Worm (Caenorhabditis elegans): ENCODE data around the gene Y46G5A.23.

Gene Y46G5A.23

ce11 chrII:12795188-12795587 is 33.6 kb downstream of the Y46G5A.23 start:
- TF ChIP-seq cebp-1 (GFP tag; IDR thresholded peaks at IDR 0.05) (no peak), cebp-1 (tag; optimal IDR thresholded peaks at IDR 0.05) (peak; percentile 39), nhr-90 (tag; optimal IDR thresholded peaks at IDR 0.05) (no peak), ztf-26 (tag; optimal IDR thresholded peaks at IDR 0.05) (peak; percentile 16), mcd-1 (GFP tag; IDR thresholded peaks at IDR 0.05) (no peak), nfyb-1 (GFP tag; IDR thresholded peaks at IDR 0.05) (peak; percentile 57; the same call in 1 of the 2 replicates), B0035.1 (tag; optimal IDR thresholded peaks at IDR 0.05) (no peak), repo-1 (tag; optimal IDR thresholded peaks at IDR 0.05) (peak; percentile 13), mel-28 (tag; optimal IDR thresholded peaks at IDR 0.05; ENCODE audit: borderline replicate concordance) (peak; percentile 55), F57C9.4 (tag; optimal IDR thresholded peaks at IDR 0.05) (peak; percentile 40), Y53G8AR.9 (GFP tag; conservative IDR thresholded peaks at IDR 0.05) (peak; percentile 28; the same call in 1 of the 2 replicates), B0336.3 (GFP tag; IDR thresholded peaks at IDR 0.05) (peak; percentile 63), xnd-1 (tag; optimal IDR thresholded peaks at IDR 0.05) (no peak), F55B11.4 (tag; optimal IDR thresholded peaks at IDR 0.05; ENCODE audit: borderline replicate concordance, insufficient read depth) (no peak), Y56A3A.18 (GFP tag; IDR thresholded peaks at IDR 0.05) (0 out of 2 replicates have a peak, but pooled peaks have one; percentile 45), F52B5.7 (tag; optimal IDR thresholded peaks at IDR 0.05) (peak; percentile 35), F37B4.10 (GFP tag; IDR thresholded peaks at IDR 0.05) (0 out of 2 replicates have a peak, but pooled peaks have one; percentile 76), F49E8.2 (tag; optimal IDR thresholded peaks at IDR 0.05; ENCODE audit: insufficient read depth) (no peak), chd-7 (tag; optimal IDR thresholded peaks at IDR 0.05) (peak; percentile 19)

- TF ChIP-seq die-1 (tag; optimal IDR thresholded peaks at IDR 0.05) (no peak), nfyb-1 (GFP tag; IDR thresholded peaks at IDR 0.05) (peak; percentile 70)
These were observed 38.4 kb downstream of the Y46G5A.23 start for ce11 chrII:12790392-12790791.

ce11 chrII:12789497-12789896 is 39.3 kb downstream of the Y46G5A.23 start:
- TF ChIP-seq dox-1 (GFP tag; IDR thresholded peaks at IDR 0.05) (0 out of 2 replicates have a peak, but pooled peaks have one; percentile 19), B0336.3 (GFP tag; IDR thresholded peaks at IDR 0.05) (0 out of 2 replicates have a peak, but pooled peaks have one; percentile 32), ztf-18 (tag; optimal IDR thresholded peaks at IDR 0.05) (no peak), cebp-2 (GFP tag; IDR thresholded peaks at IDR 0.05) (0 out of 2 replicates have a peak, but pooled peaks have one; percentile 69), athp-1 (tag; optimal IDR thresholded peaks at IDR 0.05) (no peak), nfyb-1 (GFP tag; IDR thresholded peaks at IDR 0.05) (peak; percentile 55; the same call in 1 of the 2 replicates), cebp-1 (GFP tag; IDR thresholded peaks at IDR 0.05) (no peak), cebp-1 (tag; optimal IDR thresholded peaks at IDR 0.05) (peak; percentile 8), nhr-80 (tag; optimal IDR thresholded peaks at IDR 0.05) (no peak), zfh-2 (GFP tag; conservative IDR thresholded peaks at IDR 0.05) (peak; percentile 57), mcd-1 (GFP tag; IDR thresholded peaks at IDR 0.05) (0 out of 2 replicates have a peak, but pooled peaks have one; percentile 23)

ce11 chrII:12787831-12788248 is 40.9 kb downstream of the Y46G5A.23 start, which contains the start of gene alkb-7:
Gene alkb-7, minus strand, starts transcription at chrII:12788153.
- TF ChIP-seq F10E7.11 (tag; optimal IDR thresholded peaks at IDR 0.05) (no peak), ekl-4 (GFP tag; IDR thresholded peaks at IDR 0.05) (no peak), mcd-1 (GFP tag; IDR thresholded peaks at IDR 0.05) (peak; percentile 50), Y95B8A.8 (GFP tag; IDR thresholded peaks at IDR 0.05) (peak; percentile 10; the same call in 1 of the 2 replicates), nhr-90 (tag; optimal IDR thresholded peaks at IDR 0.05) (no peak), unc-130 (GFP tag; optimal IDR thresholded peaks at IDR 0.05) (no peak), hmg-1.2 (GFP tag; IDR thresholded peaks at IDR 0.05) (0 out of 2 replicates have a peak, but pooled peaks have one; percentile 4), F37B4.10 (GFP tag; IDR thresholded peaks at IDR 0.05) (no peak), madf-6 (GFP tag; IDR thresholded peaks at IDR 0.05) (no peak; the same call in 1 of the 2 replicates), ztf-3 (GFP tag; optimal IDR thresholded peaks at IDR 0.05) (no peak), rec-8 (tag; optimal IDR thresholded peaks at IDR 0.05) (no peak), ceh-27 (GFP tag; optimal IDR thresholded peaks at IDR 0.05) (no peak), F39B2.1 (GFP tag; IDR thresholded peaks at IDR 0.05) (no peak), lin-35 (GFP tag; optimal IDR thresholded peaks at IDR 0.05) (no peak), cebp-1 (GFP tag; IDR thresholded peaks at IDR 0.05) (peak; percentile 50; the same call in 1 of the 2 replicates), cebp-1 (tag; optimal IDR thresholded peaks at IDR 0.05) (peak; percentile 84), ceh-100 (GFP tag; IDR thresholded peaks at IDR 0.05) (no peak), ztf-18 (tag; optimal IDR thresholded peaks at IDR 0.05) (no peak), hsf-1 (GFP tag; IDR thresholded peaks at IDR 0.05) (peak; percentile 32; the same call in 1 of the 2 replicates), F49E8.2 (tag; optimal IDR thresholded peaks at IDR 0.05; ENCODE audit: insufficient read depth) (no peak), lir-1 (GFP tag; conservative IDR thresholded peaks at IDR 0.05) (no peak), repo-1 (tag; optimal IDR thresholded peaks at IDR 0.05) (peak; percentile 38), ceh-58 (GFP tag; IDR thresholded peaks at IDR 0.05) (no peak), tlf-1 (GFP tag; optimal IDR thresholded peaks at IDR 0.05) (no peak)
